Fruit fly (Drosophila melanogaster) Kc167 (cell line): ENCODE results near the gene CG31464.

Experiments used
- Myc ChIP-seq: fragments of >200 bp; optimal IDR thresholded peaks from 2 replicates; lab custom pipeline; 2017; ENCODE audit warnings: missing external identifiers
- Sin3A ChIP-seq: fragments of >200 bp; optimal IDR thresholded peaks from 2 replicates; lab custom pipeline; 2018; ENCODE audit warnings: missing external identifiers
- h ChIP-seq: fragments of >200 bp; optimal IDR thresholded peaks from 3 replicates; lab custom pipeline; 2018; ENCODE audit warnings: missing external identifiers
- insv ChIP-seq: fragments of >200 bp; optimal IDR thresholded peaks from 3 replicates; lab custom pipeline; 2018; ENCODE audit warnings: missing external identifiers
- psq ChIP-seq: fragments of >200 bp; optimal IDR thresholded peaks from 2 replicates; lab custom pipeline; 2017; ENCODE audit warnings: missing external identifiers
- ttk ChIP-seq: sonication (Bioruptor generic); optimal IDR thresholded peaks from 2 replicates; lab custom pipeline; 2017; ENCODE audit warnings: missing external identifiers

Gene CG31464

dm6 chr3R:8305110-8305509, 14.1 kb downstream of the CG31464 start, which contains the start of gene Sgt1:
Sgt1 (minus strand) TSS chr3R:8305274.
- TF ChIP-seq ttk (lab: Kevin White, UChicago): no peak
- TF ChIP-seq h (lab: Kevin White, UChicago): no peak
- no peak for TF ChIP-seq insv (lab: Kevin White, UChicago)
- TF ChIP-seq Sin3A: no peak
- no peak for TF ChIP-seq Myc
- no peak for TF ChIP-seq psq

DNA sequence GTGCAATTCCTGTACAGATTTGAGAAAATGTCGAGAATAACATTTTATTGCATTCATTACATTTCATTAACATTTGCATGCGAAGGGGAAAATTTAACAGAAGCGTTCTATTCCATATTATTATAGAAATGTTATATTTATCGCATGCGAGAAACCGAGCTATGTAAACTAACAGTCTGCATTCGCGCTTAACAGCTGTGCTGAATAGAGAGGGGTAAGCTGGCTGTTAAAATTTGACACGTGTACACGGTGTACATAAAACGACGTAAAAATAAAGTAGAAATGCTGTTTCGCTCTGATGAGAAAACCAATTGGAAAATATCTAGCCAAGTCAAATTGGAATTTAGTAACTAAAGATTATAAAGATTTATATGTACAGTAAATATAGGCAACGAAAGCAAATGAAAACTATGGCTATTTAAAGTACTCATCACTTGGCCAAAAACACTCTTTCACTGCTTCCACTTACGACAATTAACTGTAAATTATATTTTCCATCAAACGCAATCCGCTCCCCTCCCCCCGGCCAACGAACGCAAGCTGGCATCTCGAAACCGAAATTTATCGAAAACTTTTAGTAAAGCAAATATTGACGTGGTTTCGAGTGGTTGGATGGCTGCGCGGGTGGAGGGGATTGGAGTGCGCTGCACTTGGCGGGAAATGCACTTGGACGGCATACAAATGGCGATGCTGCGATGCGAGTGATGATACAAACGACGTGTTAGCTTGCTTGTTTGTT, 15.3 kb downstream of the CG31464 start:
- TF ChIP-seq psq (no peak), h (lab: Kevin White, UChicago) (no peak), Myc (no peak), insv (lab: Kevin White, UChicago) (no peak), Sin3A (no peak), ttk (lab: Kevin White, UChicago) (no peak)

DNA sequence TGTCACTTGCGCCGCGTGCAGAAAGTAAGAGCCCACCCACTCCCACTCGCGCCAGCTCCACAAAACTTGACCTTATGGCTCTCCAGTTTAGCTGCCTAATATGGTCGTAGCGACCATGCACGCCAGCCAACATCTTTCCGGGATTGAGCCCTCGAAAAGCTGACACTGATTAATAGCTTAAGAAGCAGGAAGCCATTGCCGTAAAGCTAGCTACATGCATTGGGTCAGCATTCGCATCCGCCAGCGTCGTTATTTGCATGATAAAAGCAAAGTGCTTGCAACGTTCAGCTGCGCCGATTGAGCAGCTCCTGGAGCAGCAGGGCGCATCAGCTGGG, 15.9 kb downstream of the CG31464 start:
- TF ChIP-seq h (lab: Kevin White, UChicago) (no peak), Myc (no peak), psq (no peak), insv (lab: Kevin White, UChicago) (no peak), Sin3A (no peak), ttk (lab: Kevin White, UChicago) (no peak)

- TF ChIP-seq h (lab: Kevin White, UChicago): no peak
- no peak for TF ChIP-seq ttk (lab: Kevin White, UChicago)
- no peak for TF ChIP-seq psq
- TF ChIP-seq Myc: no peak
- no peak for TF ChIP-seq Sin3A
- no peak for TF ChIP-seq insv (lab: Kevin White, UChicago)
These were observed 16.2 kb downstream of the CG31464 start for dm6 chr3R:8307283-8307682.

DNA sequence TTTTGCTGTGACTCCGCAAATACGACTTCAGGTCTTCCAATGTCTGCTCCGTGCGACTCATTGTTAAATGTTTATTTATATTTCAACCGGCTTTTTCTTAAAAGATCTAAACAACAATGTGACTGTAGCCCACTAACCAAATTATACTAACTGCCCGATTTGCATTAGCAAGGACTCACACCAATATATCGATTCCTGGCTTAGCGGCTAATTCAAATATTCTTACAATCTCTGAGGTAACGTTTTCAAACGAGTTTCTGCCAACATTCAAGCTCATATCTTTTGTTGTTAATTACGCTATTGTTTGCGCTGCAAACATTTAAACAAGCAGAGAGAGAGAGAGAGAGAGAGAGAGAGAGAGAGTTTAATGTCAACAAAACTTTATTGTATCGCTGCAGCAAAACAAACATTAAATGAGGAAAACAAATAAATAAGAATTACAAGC, 17.5 kb downstream of the CG31464 start, which contains the start of gene tex:
TSS of gene tex (minus strand) at position 131 of the 445 bp plus-strand sequence.
- TF ChIP-seq ttk (lab: Kevin White, UChicago) (no peak), psq (no peak), Myc (no peak), h (lab: Kevin White, UChicago) (no peak), Sin3A (no peak), insv (lab: Kevin White, UChicago) (no peak)

dm6 chr3R:8310678-8311077, 19.6 kb downstream of the CG31464 start, which contains the start of gene CG11693:
CG11693 (minus strand) TSS chr3R:8310778.
- TF ChIP-seq Myc: no peak
- TF ChIP-seq Sin3A: no peak
- TF ChIP-seq h (lab: Kevin White, UChicago): no peak
- no peak for TF ChIP-seq psq
- TF ChIP-seq insv (lab: Kevin White, UChicago): no peak
- TF ChIP-seq ttk (lab: Kevin White, UChicago): no peak

dm6 chr3R:8312037-8312436, 21.0 kb downstream of the CG31464 start, which contains the start of the genes CG11694 and CG11698:
CG11694 (minus strand) TSS chr3R:8312137.
CG11698 (plus strand) TSS chr3R:8312188.
- TF ChIP-seq ttk (lab: Kevin White, UChicago): no peak

DNA sequence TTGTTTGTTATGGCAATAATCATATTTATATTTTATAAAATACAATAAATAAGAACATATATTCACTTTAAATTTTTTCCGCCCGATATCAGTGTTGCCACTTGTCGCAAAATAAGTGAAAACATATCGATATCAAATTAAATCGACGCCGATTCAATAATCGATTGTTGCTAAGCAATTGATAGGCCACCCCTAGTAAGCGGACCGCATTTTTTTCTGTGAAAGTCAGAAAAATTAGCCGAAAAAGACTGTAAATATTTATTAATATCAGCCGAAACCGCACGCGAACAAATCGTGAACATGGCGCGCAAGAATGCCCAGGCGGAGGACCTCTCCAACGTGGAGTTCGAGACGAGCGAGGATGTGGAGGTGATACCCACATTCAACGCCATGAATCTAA, 22.0 kb downstream of the CG31464 start, which contains the start of gene CG7483:
TSS of gene CG7483 (plus strand) at position 171 of the 400 bp plus-strand sequence.
- TF ChIP-seq ttk (lab: Kevin White, UChicago) (no peak), psq (no peak)

DNA sequence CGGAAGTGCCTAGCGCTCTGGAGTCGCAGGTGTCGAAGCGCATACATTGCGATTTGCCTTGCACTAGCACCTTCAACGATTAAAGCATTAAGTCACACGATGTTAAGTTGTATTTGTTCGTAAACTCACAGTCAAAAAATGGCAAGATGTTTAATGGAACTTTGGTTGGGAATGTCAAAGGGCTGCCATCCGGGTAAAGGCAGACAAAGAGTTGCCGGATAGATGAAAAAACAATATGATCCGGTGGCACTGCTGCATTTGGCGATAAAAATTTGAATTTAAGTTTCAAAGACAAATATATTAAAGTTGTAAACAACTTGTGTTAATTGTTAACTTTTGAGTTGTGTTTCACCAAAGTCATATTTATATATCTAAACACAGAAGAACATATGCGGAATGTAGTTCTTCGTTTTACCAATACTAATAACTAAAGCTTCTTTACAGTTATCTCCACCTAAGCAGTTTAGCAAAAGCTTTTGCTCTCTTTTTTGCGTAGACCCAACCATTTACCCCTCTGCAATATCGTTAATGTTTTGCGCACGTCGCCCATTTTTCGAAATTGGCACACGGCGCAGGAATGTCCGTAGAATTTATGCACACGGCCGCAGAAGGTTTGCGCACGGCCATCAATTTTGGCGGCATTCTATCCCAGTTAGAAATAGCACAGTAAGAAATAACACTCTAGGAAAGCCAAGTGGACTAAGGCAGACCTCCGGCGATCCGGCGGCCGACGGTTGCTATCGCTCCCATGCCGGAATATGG, 25.5 kb downstream of the CG31464 start, which contains the start of gene Coq2:
TSS of gene Coq2 (minus strand) at position 200 of the 762 bp plus-strand sequence.
- TF ChIP-seq ttk (lab: Kevin White, UChicago) (no peak), Myc (no peak), insv (lab: Kevin White, UChicago) (no peak)

DNA sequence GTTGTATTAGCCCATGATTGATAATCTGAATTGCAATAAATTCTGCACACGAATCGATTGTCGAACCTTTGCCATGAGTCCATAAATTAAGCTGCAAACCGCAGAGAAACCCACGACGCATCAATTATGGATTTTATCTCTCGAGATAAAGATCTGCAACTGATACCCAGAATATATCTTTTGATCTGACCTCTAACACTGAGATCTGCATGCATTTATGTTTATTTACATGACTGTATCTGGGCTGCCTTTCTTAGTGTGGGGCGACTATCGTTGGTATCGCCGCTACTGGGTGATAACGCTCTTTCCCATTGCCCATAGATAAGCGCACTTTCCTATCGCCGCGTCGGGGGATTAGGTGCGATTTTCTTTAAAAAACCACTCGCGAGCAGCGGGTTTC, 26.2 kb downstream of the CG31464 start, which contains the start of gene Ctr1B:
TSS of gene Ctr1B (plus strand) at position 398 of the 400 bp plus-strand sequence.
- TF ChIP-seq Myc (no peak), psq (no peak), ttk (lab: Kevin White, UChicago) (no peak), h (lab: Kevin White, UChicago) (no peak), Sin3A (no peak), insv (lab: Kevin White, UChicago) (no peak)

- TF ChIP-seq h (lab: Kevin White, UChicago) (no peak), Sin3A (no peak), ttk (lab: Kevin White, UChicago) (no peak), psq (no peak), insv (lab: Kevin White, UChicago) (no peak), Myc (no peak)
These were observed 26.8 kb downstream of the CG31464 start for dm6 chr3R:8317709-8318335.

- TF ChIP-seq Myc (no peak), h (lab: Kevin White, UChicago) (no peak), ttk (lab: Kevin White, UChicago) (no peak), Sin3A (no peak), insv (lab: Kevin White, UChicago) (no peak), psq (no peak)
These were observed 30.4 kb downstream of the CG31464 start, which contains the start of gene Or85a for dm6 chr3R:8321447-8321846. Or85a (plus strand) TSS chr3R:8321747.
